Fruit fly (Drosophila melanogaster) whole organism, pupa: ENCODE results near the gene Cpr72Ec.

Experiments used
- CG4496 ChIP-seq: fragments of 200-800 bp; sonication (Bioruptor generic); IDR thresholded peaks from 3 replicates; pipeline ENCODE4 v1.3.6; 2022; ENCODE audit warnings: missing biosample characterization, missing genetic modification characterization
- D1 ChIP-seq: fragments of 200-800 bp; sonication (Bioruptor generic); optimal IDR thresholded peaks from 2 replicates; lab custom pipeline; 2018; ENCODE audit warnings: missing biosample characterization, mild to moderate bottlenecking, missing genetic modification characterization, moderate library complexity
- EcR ChIP-seq: fragments of 200-800 bp; sonication (Bioruptor generic); optimal IDR thresholded peaks from 3 replicates; lab custom pipeline; 2019; ENCODE audit warnings: missing biosample characterization, missing genetic modification characterization, mild to moderate bottlenecking, moderate library complexity, missing genetic modification reagents
- Ets98B ChIP-seq: fragments of 200-800 bp; sonication (Bioruptor generic); IDR thresholded peaks from 2 replicates; pipeline ENCODE4 v1.3.6; 2022; ENCODE audit warnings: missing biosample characterization, missing genetic modification characterization
- fd96Ca ChIP-seq: fragments of 200-800 bp; sonication (Bioruptor generic); IDR thresholded peaks from 3 replicates; pipeline ENCODE4 v1.3.6; 2022; ENCODE audit warnings: missing biosample characterization, missing genetic modification characterization

DNA sequence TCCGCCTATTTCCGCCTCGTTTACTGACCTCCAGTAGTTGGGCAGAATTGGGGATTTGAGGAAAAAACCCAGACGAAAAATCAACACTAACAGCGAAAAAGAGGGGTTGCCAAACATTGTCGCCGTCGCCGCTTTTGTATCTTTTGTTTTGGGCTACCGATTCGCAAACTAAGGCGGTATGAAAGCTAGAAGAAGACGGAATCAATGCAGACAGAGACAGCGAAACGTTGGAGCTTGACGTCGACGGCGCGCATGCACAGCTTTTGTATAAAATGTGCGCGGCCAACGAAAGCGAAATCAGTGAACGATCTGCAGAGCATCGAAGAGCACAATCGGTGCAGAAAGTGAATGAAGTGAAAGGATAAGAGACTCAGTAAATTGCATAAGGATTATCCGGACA, 28.4 kb downstream of the Cpr72Ec start, which contains the start of gene CG4998:
- TF ChIP-seq EcR (GFP tag; lab: Kevin White, UChicago), result no peak
- no peak for TF ChIP-seq fd96Ca (GFP tag; lab: Robert Waterston, UW)
- TF ChIP-seq Ets98B (GFP tag; lab: Robert Waterston, UW), result no peak
- no peak for TF ChIP-seq D1 (tag; lab: Kevin White, UChicago)
- TF ChIP-seq CG4496 (GFP tag; lab: Robert Waterston, UW), result no peak
